Fruit fly (Drosophila melanogaster) whole organism: ENCODE data around the gene baz.

Source experiments
- CG8478 ChIP-seq: fragments of >200 bp; optimal IDR thresholded peaks from 2 replicates; lab custom pipeline; 2018; ENCODE audit warnings: inconsistent platforms
- Dll ChIP-seq: fragments of >200 bp; optimal IDR thresholded peaks from 2 replicates; lab custom pipeline; 2017
- pan ChIP-seq: fragments of >200 bp; optimal IDR thresholded peaks from 2 replicates; lab custom pipeline; 2017
- psq ChIP-seq: fragments of >200 bp; optimal IDR thresholded peaks from 2 replicates; lab custom pipeline; 2017
- usp ChIP-seq: fragments of >200 bp; optimal IDR thresholded peaks from 2 replicates; lab custom pipeline; 2017; ENCODE audit warnings: missing biosample characterization, missing genetic modification characterization, mixed read lengths

DNA sequence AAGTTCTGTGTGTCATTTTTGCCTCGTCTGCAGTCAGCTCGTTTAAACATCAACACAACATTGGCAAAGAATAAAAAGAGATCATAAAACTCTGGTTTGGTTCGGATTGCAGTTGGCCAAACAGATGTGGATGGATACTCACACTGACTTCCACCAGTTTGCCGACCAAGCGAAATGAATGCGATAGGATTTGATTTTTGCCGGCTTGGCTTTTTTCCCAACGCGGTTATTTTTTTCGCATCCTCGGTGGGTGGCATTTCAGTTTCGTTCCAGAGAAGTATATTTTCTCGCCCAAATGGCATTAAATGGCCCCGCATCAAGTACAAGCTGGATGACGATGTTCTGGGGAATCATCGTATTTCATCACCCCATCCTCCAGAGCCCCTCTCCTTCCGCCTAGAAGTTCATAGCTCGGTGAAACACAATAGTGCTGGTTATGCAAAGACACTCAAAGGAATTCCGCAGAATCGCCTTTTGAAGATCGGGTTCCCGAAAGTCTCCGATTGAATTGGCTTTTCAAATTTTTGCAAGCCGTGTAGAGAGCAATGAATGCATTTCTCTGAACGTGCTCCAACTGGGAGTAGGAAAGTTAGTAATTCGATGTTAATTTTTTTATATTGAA, 49.1 kb upstream of the baz start:
- TF ChIP-seq psq (lab: Kevin White, UChicago) (no peak), usp (GFP tag; lab: Kevin White, UChicago) (no peak), Dll (lab: Kevin White, UChicago) (no peak), pan (lab: Kevin White, UChicago) (no peak), CG8478 (lab: Kevin White, UChicago) (no peak)
